Fruit fly (Drosophila melanogaster) whole organism, pupa: ENCODE results near the gene CG46313.
A peak's percentile ranks its signal among the peaks of the same experiment; 100 is the strongest.

ENCODE experiments used
- CG10348 ChIP-seq: fragments of 200-800 bp; sonication (Bioruptor generic); IDR thresholded peaks from 2 replicates; pipeline ENCODE4 v1.3.6; 2022; ENCODE audit warnings: missing biosample characterization, missing genetic modification characterization
- CG12605 ChIP-seq: fragments of 200-800 bp; sonication (Bioruptor generic); IDR thresholded peaks from 2 replicates; pipeline ENCODE4 v1.3.6; 2022; ENCODE audit warnings: missing biosample characterization, missing genetic modification characterization
- CG13204 ChIP-seq: fragments of 200-800 bp; sonication (Bioruptor generic); optimal IDR thresholded peaks from 2 replicates; lab custom pipeline; 2018; ENCODE audit warnings: missing biosample characterization, mild to moderate bottlenecking, missing genetic modification characterization, moderate library complexity
- CG14655 ChIP-seq: fragments of 200-800 bp; sonication (Bioruptor generic); optimal IDR thresholded peaks from 3 replicates; lab custom pipeline; 2017; ENCODE audit warnings: mild to moderate bottlenecking, missing biosample characterization, missing genetic modification reagents, missing genetic modification characterization
- CG15710 ChIP-seq: fragments of 200-800 bp; sonication (Bioruptor generic); optimal IDR thresholded peaks from 2 replicates; lab custom pipeline; 2018; ENCODE audit warnings: missing biosample characterization, mild to moderate bottlenecking, missing genetic modification characterization, moderate library complexity
- CG17806 ChIP-seq: fragments of 200-800 bp; sonication (Bioruptor generic); optimal IDR thresholded peaks from 2 replicates; lab custom pipeline; 2018; ENCODE audit warnings: missing biosample characterization, mild to moderate bottlenecking, missing genetic modification characterization, moderate library complexity
- CG32121 ChIP-seq: fragments of 200-800 bp; sonication (Bioruptor generic); IDR thresholded peaks from 2 replicates; pipeline ENCODE4 v1.3.6; 2022; ENCODE audit warnings: missing biosample characterization, missing genetic modification characterization
- CG34367 ChIP-seq: fragments of 200-800 bp; sonication (Bioruptor generic); optimal IDR thresholded peaks from 2 replicates; lab custom pipeline; 2018; ENCODE audit warnings: missing biosample characterization, mild to moderate bottlenecking, missing genetic modification characterization
- CG4496 ChIP-seq: fragments of 200-800 bp; sonication (Bioruptor generic); IDR thresholded peaks from 3 replicates; pipeline ENCODE4 v1.3.6; 2022; ENCODE audit warnings: missing biosample characterization, missing genetic modification characterization
- CG8159 ChIP-seq: fragments of 200-800 bp; sonication (Bioruptor generic); optimal IDR thresholded peaks from 3 replicates; lab custom pipeline; 2018; ENCODE audit warnings: missing biosample characterization, mild to moderate bottlenecking, missing genetic modification characterization, moderate library complexity
- CG8301 ChIP-seq: fragments of 200-800 bp; sonication (Bioruptor generic); optimal IDR thresholded peaks from 2 replicates; lab custom pipeline; 2018; ENCODE audit warnings: missing biosample characterization, mild to moderate bottlenecking, missing genetic modification characterization
- CG9948 ChIP-seq: fragments of 200-800 bp; sonication (Bioruptor generic); optimal IDR thresholded peaks from 2 replicates; lab custom pipeline; 2018; ENCODE audit warnings: missing biosample characterization, mild to moderate bottlenecking, missing genetic modification characterization, moderate library complexity
- D1 ChIP-seq: fragments of 200-800 bp; sonication (Bioruptor generic); optimal IDR thresholded peaks from 2 replicates; lab custom pipeline; 2018; ENCODE audit warnings: missing biosample characterization, mild to moderate bottlenecking, missing genetic modification characterization, moderate library complexity
- EcR ChIP-seq: fragments of 200-800 bp; sonication (Bioruptor generic); optimal IDR thresholded peaks from 3 replicates; lab custom pipeline; 2019; ENCODE audit warnings: missing biosample characterization, missing genetic modification characterization, mild to moderate bottlenecking, moderate library complexity, missing genetic modification reagents
- Ets98B ChIP-seq: fragments of 200-800 bp; sonication (Bioruptor generic); IDR thresholded peaks from 2 replicates; pipeline ENCODE4 v1.3.6; 2022; ENCODE audit warnings: missing biosample characterization, missing genetic modification characterization
- Pif1A ChIP-seq: fragments of 200-800 bp; sonication (Bioruptor generic); optimal IDR thresholded peaks from 3 replicates; lab custom pipeline; 2016; ENCODE audit warnings: missing biosample characterization, missing genetic modification characterization
- Pif1B ChIP-seq: fragments of 200-800 bp; sonication (Bioruptor generic); optimal IDR thresholded peaks from 3 replicates; lab custom pipeline; 2016; ENCODE audit warnings: missing biosample characterization, missing genetic modification characterization
- Snoo ChIP-seq: fragments of 200-800 bp; sonication (Bioruptor generic); optimal IDR thresholded peaks from 3 replicates; lab custom pipeline; 2017; ENCODE audit warnings: missing biosample characterization, mild to moderate bottlenecking, missing genetic modification characterization, inconsistent platforms
- fd96Ca ChIP-seq: fragments of 200-800 bp; sonication (Bioruptor generic); IDR thresholded peaks from 3 replicates; pipeline ENCODE4 v1.3.6; 2022; ENCODE audit warnings: missing biosample characterization, missing genetic modification characterization
- gl ChIP-seq: fragments of 200-800 bp; sonication (Bioruptor generic); optimal IDR thresholded peaks from 2 replicates; lab custom pipeline; 2018; ENCODE audit warnings: missing biosample characterization, mild to moderate bottlenecking, missing genetic modification characterization
- rn ChIP-seq: fragments of 200-800 bp; sonication (Bioruptor generic); IDR thresholded peaks from 2 replicates; pipeline ENCODE4 v1.3.6; 2022; ENCODE audit warnings: missing biosample characterization, missing genetic modification characterization

CG46313 gene

dm6 chr3R:27023117-27023516, 44.8 kb downstream of the CG46313 start, which contains the start of gene CG6277:
Gene CG6277, minus strand, starts transcription at chr3R:27023217.
- TF ChIP-seq gl (tag; lab: Kevin White, UChicago) (no peak), fd96Ca (GFP tag; lab: Robert Waterston, UW) (no peak), CG15710 (tag; lab: Kevin White, UChicago) (no peak), EcR (no peak), CG13204 (GFP tag; lab: Kevin White, UChicago) (no peak), CG4496 (GFP tag; lab: Robert Waterston, UW) (no peak), CG12605 (no peak), rn (no peak), CG8159 (tag; lab: Kevin White, UChicago) (no peak), CG9948 (tag; lab: Kevin White, UChicago) (no peak), Pif1A (GFP tag; lab: Kevin White, UChicago) (no peak)

DNA sequence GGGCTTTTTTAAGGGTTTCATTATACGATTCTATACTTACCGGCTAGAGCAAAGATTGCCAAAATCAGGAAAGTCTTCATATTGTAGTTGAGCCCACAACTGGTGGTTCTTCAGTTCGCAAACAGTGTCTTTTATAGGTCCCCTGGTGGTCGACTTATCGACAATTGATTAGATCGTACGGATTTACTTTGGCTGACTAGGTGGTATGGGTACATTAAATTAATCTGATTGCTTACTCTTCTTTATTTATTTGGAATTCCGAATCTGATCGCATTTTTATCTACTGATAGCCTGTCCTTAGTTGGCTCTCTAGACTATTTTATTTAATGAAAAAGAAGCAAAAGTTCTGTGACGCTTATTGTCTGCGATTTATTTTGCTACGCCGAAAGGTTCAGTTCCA, 47.7 kb downstream of the CG46313 start, which contains the start of gene CG6271:
CG6271 (minus strand) TSS at position 101 of the 400 bp plus-strand sequence.
- TF ChIP-seq CG32121 (GFP tag; lab: Robert Waterston, UW) (no peak), CG13204 (GFP tag; lab: Kevin White, UChicago) (no peak), Pif1A (GFP tag; lab: Kevin White, UChicago) (no peak), CG34367 (tag; lab: Kevin White, UChicago) (no peak), Snoo (tag; lab: Kevin White, UChicago) (no peak), CG8159 (tag; lab: Kevin White, UChicago) (no peak), fd96Ca (GFP tag; lab: Robert Waterston, UW) (no peak), gl (tag; lab: Kevin White, UChicago) (no peak), EcR (no peak), CG15710 (tag; lab: Kevin White, UChicago) (no peak), CG8301 (tag; lab: Kevin White, UChicago) (no peak), CG9948 (tag; lab: Kevin White, UChicago) (no peak), CG12605 (no peak), Pif1B (GFP tag; lab: Kevin White, UChicago) (no peak), CG10348 (GFP tag; lab: Robert Waterston, UW) (no peak), CG14655 (GFP tag; lab: Kevin White, UChicago) (no peak), CG17806 (tag; lab: Kevin White, UChicago) (no peak), CG4496 (GFP tag; lab: Robert Waterston, UW) (no peak), Ets98B (GFP tag; lab: Robert Waterston, UW) (no peak)
- TF ChIP-seq, all 21 proteins: peak for 0

DNA sequence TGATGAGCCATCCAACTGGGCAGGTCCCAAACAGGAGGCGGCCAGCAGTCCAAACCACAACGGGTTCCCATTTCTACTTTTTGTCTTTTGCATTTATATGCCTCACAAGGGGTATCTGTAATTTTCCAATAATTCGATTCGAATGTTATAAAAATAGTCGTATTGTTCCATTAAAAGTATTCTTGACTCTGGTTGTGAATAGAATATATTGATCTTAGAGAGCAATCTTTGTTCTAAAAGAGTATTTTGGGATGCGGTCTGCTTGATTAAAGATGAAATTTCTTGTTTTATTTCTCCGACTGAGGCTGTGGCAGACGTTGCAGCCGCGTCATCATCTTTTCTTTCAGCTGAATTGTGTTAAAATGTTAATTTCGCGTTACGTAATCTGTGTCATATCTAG, 55.6 kb downstream of the CG46313 start:
- TF ChIP-seq CG14655 (GFP tag; lab: Kevin White, UChicago) (peak; percentile 50), Ets98B (GFP tag; lab: Robert Waterston, UW) (0 out of 2 replicates have a peak, but pooled peaks have one; percentile 22), CG34367 (tag; lab: Kevin White, UChicago) (no peak), fd96Ca (GFP tag; lab: Robert Waterston, UW) (no peak), CG12605 (no peak), rn (no peak), D1 (tag; lab: Kevin White, UChicago) (no peak), CG10348 (GFP tag; lab: Robert Waterston, UW) (no peak), EcR (no peak), CG9948 (tag; lab: Kevin White, UChicago) (no peak), CG8301 (tag; lab: Kevin White, UChicago) (peak; percentile 55), gl (tag; lab: Kevin White, UChicago) (no peak), CG15710 (tag; lab: Kevin White, UChicago) (no peak), Pif1B (GFP tag; lab: Kevin White, UChicago) (no peak), CG13204 (GFP tag; lab: Kevin White, UChicago) (no peak), CG32121 (GFP tag; lab: Robert Waterston, UW) (no peak), CG8159 (tag; lab: Kevin White, UChicago) (no peak), Pif1A (GFP tag; lab: Kevin White, UChicago) (no peak), CG17806 (tag; lab: Kevin White, UChicago) (no peak), CG4496 (GFP tag; lab: Robert Waterston, UW) (0 out of 3 replicates have a peak, but pooled peaks have one; percentile 17), Snoo (tag; lab: Kevin White, UChicago) (no peak)
